Fruit fly (Drosophila melanogaster) whole organism, embryonic: ENCODE results near the gene AstA-R1.

Experiments used
- Antp ChIP-seq: fragments of 200-800 bp; sonication (Bioruptor generic); optimal IDR thresholded peaks from 3 replicates; lab custom pipeline; 2016; ENCODE audit warnings: missing biosample characterization, missing genetic modification characterization
- Atf3 ChIP-seq: fragments of 200-800 bp; sonication (Bioruptor generic); optimal IDR thresholded peaks from 3 replicates; lab custom pipeline; 2016; ENCODE audit warnings: missing biosample characterization, missing genetic modification characterization
- Atf6 ChIP-seq: fragments of 200-800 bp; sonication (Bioruptor generic); IDR thresholded peaks from 2 replicates; pipeline ENCODE4 v1.3.6; 2022; ENCODE audit warnings: missing biosample characterization, missing genetic modification characterization
- B-H1 ChIP-seq: fragments of 200-800 bp; sonication (Bioruptor generic); IDR thresholded peaks from 3 replicates; pipeline ENCODE4 v1.3.6; 2022; ENCODE audit warnings: missing biosample characterization, missing genetic modification characterization
- BEAF-32 ChIP-seq: fragments of 200-800 bp; sonication (Bioruptor generic); optimal IDR thresholded peaks from 3 replicates; lab custom pipeline; 2017; ENCODE audit warnings: missing biosample characterization, missing genetic modification characterization, mild to moderate bottlenecking, moderate library complexity, missing genetic modification reagents
- Blimp-1 ChIP-seq: fragments of 200-800 bp; sonication (Bioruptor generic); optimal IDR thresholded peaks from 3 replicates; lab custom pipeline; 2018; ENCODE audit warnings: missing biosample characterization, missing genetic modification characterization, mild to moderate bottlenecking, moderate library complexity, missing genetic modification reagents
- CG10147 ChIP-seq: fragments of 200-800 bp; sonication (Bioruptor generic); optimal IDR thresholded peaks from 2 replicates; lab custom pipeline; 2019; ENCODE audit warnings: missing biosample characterization, mild to moderate bottlenecking, missing genetic modification characterization, moderate library complexity
- CG12659 ChIP-seq: fragments of 200-800 bp; sonication (Bioruptor generic); optimal IDR thresholded peaks from 3 replicates; lab custom pipeline; 2017; ENCODE audit warnings: mild to moderate bottlenecking, missing biosample characterization, missing genetic modification reagents, missing genetic modification characterization
- CG13287 ChIP-seq: fragments of 200-800 bp; sonication (Bioruptor generic); IDR thresholded peaks from 2 replicates; pipeline ENCODE4 v1.3.6; 2022; ENCODE audit warnings: missing biosample characterization, missing genetic modification characterization; ENCODE audit not compliant: partially characterized antibody
- CG13894 ChIP-seq: fragments of 200-800 bp; sonication (Bioruptor generic); optimal IDR thresholded peaks from 3 replicates; lab custom pipeline; 2018; ENCODE audit warnings: missing biosample characterization, mild to moderate bottlenecking, missing genetic modification characterization, moderate library complexity
- CG15514 ChIP-seq: fragments of 200-800 bp; sonication (Bioruptor generic); optimal IDR thresholded peaks from 3 replicates; lab custom pipeline; 2017; ENCODE audit warnings: missing biosample characterization, missing genetic modification characterization, mild to moderate bottlenecking, moderate library complexity, missing genetic modification reagents
- CG17912 ChIP-seq: fragments of 200-800 bp; sonication (Bioruptor generic); optimal IDR thresholded peaks from 2 replicates; lab custom pipeline; 2018; ENCODE audit warnings: missing biosample characterization, mild to moderate bottlenecking, missing genetic modification characterization
- CG2889 ChIP-seq: fragments of 200-800 bp; sonication (Bioruptor generic); IDR thresholded peaks from 3 replicates; pipeline ENCODE4 v1.3.6; 2022; ENCODE audit warnings: missing biosample characterization, missing genetic modification characterization
- CG31441 ChIP-seq: fragments of 200-800 bp; sonication (Bioruptor generic); IDR thresholded peaks from 2 replicates; pipeline ENCODE4 v1.3.6; 2022; ENCODE audit warnings: missing biosample characterization, missing genetic modification characterization
- CG3726 ChIP-seq: fragments of 200-800 bp; sonication (Bioruptor generic); IDR thresholded peaks from 3 replicates; pipeline ENCODE4, ENCODE4 v1.3.6; 2022; ENCODE audit warnings: missing biosample characterization, missing genetic modification characterization
- CG5245 ChIP-seq: fragments of 200-800 bp; sonication (Bioruptor generic); optimal IDR thresholded peaks from 3 replicates; lab custom pipeline; 2016; ENCODE audit warnings: missing biosample characterization, missing genetic modification characterization
- CG6272 ChIP-seq: fragments of 200-800 bp; sonication (Bioruptor generic); IDR thresholded peaks from 2 replicates; pipeline ENCODE4 v1.3.6; 2022; ENCODE audit warnings: missing biosample characterization, missing genetic modification characterization
- CG6813 ChIP-seq: fragments of 200-800 bp; sonication (Bioruptor generic); optimal IDR thresholded peaks from 2 replicates; lab custom pipeline; 2017; ENCODE audit warnings: missing biosample characterization, missing genetic modification characterization, mild to moderate bottlenecking, moderate library complexity, missing genetic modification reagents
- CG9437 ChIP-seq: fragments of 200-800 bp; sonication (Bioruptor generic); optimal IDR thresholded peaks from 2 replicates; lab custom pipeline; 2018; ENCODE audit warnings: missing biosample characterization, mild to moderate bottlenecking, missing genetic modification characterization
- CG9932 ChIP-seq: fragments of 200-800 bp; sonication (Bioruptor generic); IDR thresholded peaks from 2 replicates; pipeline ENCODE4 v1.3.6; 2022; ENCODE audit warnings: missing biosample characterization, missing genetic modification characterization
- D19B ChIP-seq: fragments of 200-800 bp; sonication (Bioruptor generic); optimal IDR thresholded peaks from 2 replicates; lab custom pipeline; 2017; ENCODE audit warnings: missing biosample characterization, mild to moderate bottlenecking, missing genetic modification characterization
- Dll ChIP-seq: fragments of 200-800 bp; sonication (Bioruptor generic); IDR thresholded peaks from 4 replicates; pipeline ENCODE4 v1.3.6; 2022; ENCODE audit warnings: missing biosample characterization, missing genetic modification characterization; ENCODE audit not compliant: partially characterized antibody
- Fer1 ChIP-seq: fragments of 200-800 bp; sonication (Bioruptor generic); optimal IDR thresholded peaks from 2 replicates; lab custom pipeline; 2017; ENCODE audit warnings: missing biosample characterization, mild to moderate bottlenecking, missing genetic modification characterization
- GATAe ChIP-seq: fragments of 200-800 bp; sonication (Bioruptor generic); conservative IDR thresholded peaks from 2 replicates; pipeline ENCODE4 v1.3.6; 2022; ENCODE audit warnings: missing biosample characterization, missing genetic modification characterization
- HHEX ChIP-seq: fragments of 200-800 bp; sonication (Bioruptor generic); optimal IDR thresholded peaks from 3 replicates; lab custom pipeline; 2017; ENCODE audit warnings: missing biosample characterization, mild to moderate bottlenecking, missing genetic modification characterization, missing genetic modification reagents
- HLH3B ChIP-seq: fragments of 200-800 bp; sonication (Bioruptor generic); IDR thresholded peaks from 2 replicates; pipeline ENCODE4 v1.3.6; 2022; ENCODE audit warnings: missing biosample characterization, missing genetic modification characterization
- Hmx ChIP-seq: fragments of 200-800 bp; sonication (Bioruptor generic); optimal IDR thresholded peaks from 2 replicates; lab custom pipeline; 2016; ENCODE audit warnings: missing biosample characterization, missing genetic modification characterization
- Hr39 ChIP-seq: fragments of >200 bp; optimal IDR thresholded peaks from 2 replicates; lab custom pipeline; 2017
- Kr ChIP-seq: fragments of 200-800 bp; sonication (Bioruptor generic); optimal IDR thresholded peaks from 2 replicates; lab custom pipeline; 2017; ENCODE audit warnings: missing biosample characterization, mild to moderate bottlenecking, missing genetic modification characterization
- Lpt ChIP-seq: fragments of >200 bp; optimal IDR thresholded peaks from 2 replicates; lab custom pipeline; 2018; ENCODE audit warnings: missing biosample characterization, missing genetic modification characterization
- Mad ChIP-seq: fragments of 200-800 bp; sonication (Bioruptor generic); optimal IDR thresholded peaks from 2 replicates; lab custom pipeline; 2016; ENCODE audit warnings: missing biosample characterization, missing genetic modification characterization
- NC2β ChIP-seq: fragments of 200-800 bp; sonication (Bioruptor generic); optimal IDR thresholded peaks from 2 replicates; lab custom pipeline; 2016; ENCODE audit warnings: missing biosample characterization, missing genetic modification characterization
- Sox100B ChIP-seq: fragments of 200-800 bp; sonication (Bioruptor generic); optimal IDR thresholded peaks from 3 replicates; lab custom pipeline; 2018; ENCODE audit warnings: missing biosample characterization, mild to moderate bottlenecking, missing genetic modification characterization
- Sox102F ChIP-seq: fragments of 200-800 bp; sonication (Bioruptor generic); optimal IDR thresholded peaks from 2 replicates; lab custom pipeline; 2018; ENCODE audit warnings: missing biosample characterization, mild to moderate bottlenecking, missing genetic modification characterization, moderate library complexity
- Spps ChIP-seq: fragments of 200-800 bp; sonication (Bioruptor generic); optimal IDR thresholded peaks from 2 replicates; lab custom pipeline; 2018; ENCODE audit warnings: missing biosample characterization, mild to moderate bottlenecking, missing genetic modification characterization
- Vsx1 ChIP-seq: fragments of 200-800 bp; sonication (Bioruptor generic); optimal IDR thresholded peaks from 2 replicates; lab custom pipeline; 2017; ENCODE audit warnings: missing biosample characterization, mild to moderate bottlenecking, missing genetic modification characterization, missing genetic modification reagents
- fu2 ChIP-seq: fragments of 200-800 bp; sonication (Bioruptor generic); optimal IDR thresholded peaks from 2 replicates; lab custom pipeline; 2016; ENCODE audit warnings: missing biosample characterization, missing genetic modification characterization
- ind ChIP-seq: fragments of 200-800 bp; sonication (Bioruptor generic); optimal IDR thresholded peaks from 3 replicates; lab custom pipeline; 2016; ENCODE audit warnings: missing biosample characterization, missing genetic modification characterization
- jigr1 ChIP-seq: fragments of 200-800 bp; sonication (Bioruptor generic); IDR thresholded peaks from 3 replicates; pipeline ENCODE4 v1.3.6; 2022; ENCODE audit warnings: missing biosample characterization, missing genetic modification characterization
- knrl ChIP-seq: fragments of 200-800 bp; sonication (Bioruptor generic); IDR thresholded peaks from 3 replicates; pipeline ENCODE4 v1.3.6; 2022; ENCODE audit warnings: missing biosample characterization, missing genetic modification characterization; ENCODE audit not compliant: partially characterized antibody
- nmo ChIP-seq: fragments of 200-800 bp; sonication (Bioruptor generic); optimal IDR thresholded peaks from 2 replicates; lab custom pipeline; 2018; ENCODE audit warnings: missing biosample characterization, mild to moderate bottlenecking, missing genetic modification characterization, moderate library complexity
- pb ChIP-seq: fragments of 200-800 bp; sonication (Bioruptor generic); optimal IDR thresholded peaks from 3 replicates; lab custom pipeline; 2016; ENCODE audit warnings: missing biosample characterization, missing genetic modification characterization
- prd ChIP-seq, 3 experiments: fragments of >200 bp in 2 of 3; fragments of 200-800 bp in 1 of 3; sonication (Bioruptor generic) in 1 of 3; optimal IDR thresholded peaks in 2 of 3; IDR thresholded peaks in 1 of 3; 2 replicates in 2 of 3; 3 replicates in 1 of 3; pipeline versions ENCODE4 v1.3.6 to Lab custom; 2017 to 2022; ENCODE audit warnings: missing biosample characterization in 1 of 3, missing genetic modification characterization in 1 of 3
- sc ChIP-seq, 3 experiments: fragments of >200 bp in 2 of 3; fragments of 200-800 bp in 1 of 3; sonication (Bioruptor generic) in 1 of 3; optimal IDR thresholded peaks; 2 replicates in 2 of 3; 3 replicates in 1 of 3; lab custom pipeline; 2017; ENCODE audit warnings: mild to moderate bottlenecking in 1 of 3, missing biosample characterization in 1 of 3, missing genetic modification characterization in 1 of 3, missing genetic modification reagents in 1 of 3
- scrt ChIP-seq: fragments of 200-800 bp; sonication (Bioruptor generic); optimal IDR thresholded peaks from 2 replicates; lab custom pipeline; 2018; ENCODE audit warnings: missing biosample characterization, mild to moderate bottlenecking, missing genetic modification characterization, moderate library complexity
- sr ChIP-seq: fragments of 200-800 bp; sonication (Bioruptor generic); IDR thresholded peaks from 3 replicates; pipeline ENCODE4 v1.3.6; 2022; ENCODE audit warnings: missing biosample characterization, missing genetic modification characterization
- tgo ChIP-seq: fragments of 200-800 bp; sonication (Bioruptor generic); IDR thresholded peaks from 3 replicates; pipeline ENCODE4 v1.3.6; 2022; ENCODE audit warnings: missing biosample characterization, missing genetic modification characterization
- zen ChIP-seq: fragments of 200-800 bp; sonication (Bioruptor generic); optimal IDR thresholded peaks from 3 replicates; lab custom pipeline; 2018; ENCODE audit warnings: missing biosample characterization, mild to moderate bottlenecking, missing genetic modification characterization, moderate library complexity

AstA-R1 gene

DNA sequence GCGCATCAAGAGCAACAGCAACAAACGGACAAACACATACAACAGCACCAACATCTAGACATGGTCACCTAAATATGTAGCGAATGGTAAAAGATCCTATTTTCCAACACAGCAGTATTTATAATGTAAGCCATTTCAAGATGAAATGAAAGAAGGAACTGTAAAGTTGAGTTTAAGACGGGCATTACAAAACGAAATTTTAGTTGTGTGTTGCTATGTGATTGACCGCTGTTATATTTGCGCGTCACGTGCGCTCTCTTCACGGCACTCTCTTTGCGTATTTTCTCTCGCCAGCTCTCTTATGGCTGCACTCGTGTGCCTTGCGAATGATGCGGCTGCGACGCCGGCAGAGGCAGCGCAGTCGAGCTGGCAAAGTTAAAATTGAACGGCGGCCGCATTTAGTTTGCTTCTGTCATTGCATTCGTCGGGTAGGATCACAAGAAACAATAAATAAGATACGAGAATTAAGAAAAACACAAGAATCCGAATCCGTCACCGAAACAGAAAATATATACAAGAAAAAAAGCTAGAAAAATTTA is 113.6 kb downstream of the AstA-R1 start (continued):
- TF ChIP-seq CG17912 (GFP tag; lab: Kevin White, UChicago) (no peak), B-H1 (peak; percentile 46; the same call in 2 of the 3 replicates), NC2β (GFP tag; lab: Kevin White, UChicago) (peak; percentile 70), Sox102F (GFP tag; lab: Kevin White, UChicago) (peak; percentile 71), D19B (GFP tag; lab: Kevin White, UChicago) (peak; percentile 0), Atf3 (GFP tag; lab: Kevin White, UChicago) (no peak), pb (GFP tag; lab: Kevin White, UChicago) (peak; percentile 65), Hmx (no peak), Lpt (no peak), jigr1 (GFP tag; lab: Robert Waterston, UW) (no peak), Blimp-1 (peak; percentile 51), CG12659 (peak; percentile 53), Mad (GFP tag; lab: Kevin White, UChicago) (peak; percentile 12), CG5245 (peak; percentile 6), BEAF-32 (GFP tag; lab: Kevin White, UChicago) (no peak), sc (optimal IDR thresholded peaks at IDR 0.05; lab: Kevin White, UChicago) (no peak), sc (GFP tag; optimal IDR thresholded peaks at IDR 0.05; lab: Kevin White, UChicago) (peak; percentile 62), Dll (GFP tag; lab: Robert Waterston, UW) (no peak), CG9437 (GFP tag; lab: Kevin White, UChicago) (peak; percentile 31), Vsx1 (no peak), nmo (GFP tag; lab: Kevin White, UChicago) (peak; percentile 64), CG15514 (no peak), Fer1 (GFP tag; lab: Kevin White, UChicago) (no peak), Atf6 (GFP tag; lab: Robert Waterston, UW) (peak; percentile 51; the same call in 1 of the 2 replicates), Sox100B (GFP tag; lab: Kevin White, UChicago) (peak; percentile 19), CG31441 (GFP tag; lab: Robert Waterston, UW) (peak; percentile 72), CG10147 (GFP tag; lab: Kevin White, UChicago) (peak; percentile 25), sr (GFP tag; lab: Robert Waterston, UW) (no peak), Spps (tag; lab: Kevin White, UChicago) (peak; percentile 31), fu2 (GFP tag; lab: Kevin White, UChicago) (peak; percentile 33), CG9932 (GFP tag; lab: Robert Waterston, UW) (peak; percentile 36), Kr (no peak), ind (GFP tag; lab: Kevin White, UChicago) (peak; percentile 58), CG6272 (GFP tag; lab: Robert Waterston, UW) (peak; percentile 36; the same call in 1 of the 2 replicates), knrl (GFP tag; lab: Robert Waterston, UW) (no peak), HLH3B (GFP tag; lab: Robert Waterston, UW) (peak; percentile 67), Antp (peak; percentile 70), zen (tag; lab: Kevin White, UChicago) (peak; percentile 2), CG13287 (GFP tag; lab: Robert Waterston, UW) (no peak; the same call in 1 of the 2 replicates), CG3726 (0 out of 3 replicates have a peak, but pooled peaks have one; percentile 33), Hr39 (lab: Kevin White, UChicago) (no peak), tgo (peak; percentile 57), prd (optimal IDR thresholded peaks at IDR 0.05; lab: Kevin White, UChicago) (no peak), prd (GFP tag; IDR thresholded peaks at IDR 0.05; lab: Robert Waterston, UW) (peak; percentile 80), HHEX (GFP tag; lab: Kevin White, UChicago) (peak; percentile 9), GATAe (GFP tag; lab: Robert Waterston, UW) (no peak), CG6813 (GFP tag; lab: Kevin White, UChicago) (peak; percentile 66), scrt (GFP tag; lab: Kevin White, UChicago) (peak; percentile 42), CG13894 (tag; lab: Kevin White, UChicago) (no peak), CG2889 (GFP tag; lab: Robert Waterston, UW) (0 out of 3 replicates have a peak, but pooled peaks have one; percentile 16)
